Worm (Caenorhabditis elegans) whole organism, early embryonic: ENCODE measurements around the gene T15B7.14.

Experiments used
- B0310.2 ChIP-seq: sonication (generic microtip); optimal IDR thresholded peaks from 2 replicates; lab custom pipeline; 2016; ENCODE audit warnings: mild to moderate bottlenecking, missing genetic modification characterization, missing compliant biosample characterization
- F13C5.2 ChIP-seq: sonication (generic microtip); optimal IDR thresholded peaks from 2 replicates; lab custom pipeline; 2017; ENCODE audit warnings: mild to moderate bottlenecking, missing genetic modification characterization, inconsistent platforms, missing compliant biosample characterization
- aly-1 ChIP-seq: sonication (generic microtip); optimal IDR thresholded peaks from 2 replicates; lab custom pipeline; 2016; ENCODE audit warnings: missing genetic modification characterization, missing compliant biosample characterization
- ama-1 ChIP-seq: fragments of 150-350 bp; optimal IDR thresholded peaks from 2 replicates; lab custom pipeline; 2014
- ceh-13 ChIP-seq: fragments of 200-800 bp; sonication (Bioruptor generic); optimal IDR thresholded peaks from 2 replicates; lab custom pipeline; 2018; ENCODE audit warnings: mild to moderate bottlenecking, missing genetic modification characterization, missing compliant biosample characterization
- ceh-36 ChIP-seq: sonication (generic microtip); optimal IDR thresholded peaks from 2 replicates; lab custom pipeline; 2016; ENCODE audit warnings: missing genetic modification characterization, inconsistent platforms, missing compliant biosample characterization
- ets-7 ChIP-seq: sonication (generic microtip); optimal IDR thresholded peaks from 2 replicates; lab custom pipeline; 2016; ENCODE audit warnings: missing genotype, missing genetic modification characterization, missing compliant biosample characterization
- flt-1 ChIP-seq: fragments of 200-800 bp; sonication (Bioruptor generic); IDR thresholded peaks from 2 replicates; pipeline ENCODE4 v1.3.6; 2022; ENCODE audit warnings: missing genetic modification characterization, missing compliant biosample characterization
- hmbx-1 ChIP-seq: sonication (generic microtip); optimal IDR thresholded peaks from 2 replicates; lab custom pipeline; 2016; ENCODE audit warnings: mild to moderate bottlenecking, missing genetic modification characterization, missing compliant biosample characterization
- hmg-4 ChIP-seq: fragments of 200-800 bp; sonication (Bioruptor generic); optimal IDR thresholded peaks from 2 replicates; lab custom pipeline; 2018; ENCODE audit warnings: mild to moderate bottlenecking, missing genetic modification characterization, missing compliant biosample characterization
- hnd-1 ChIP-seq: sonication (generic microtip); optimal IDR thresholded peaks from 2 replicates; lab custom pipeline; 2016; ENCODE audit warnings: missing genetic modification characterization, missing compliant biosample characterization
- pes-1 ChIP-seq: fragments of 200-800 bp; sonication (Bioruptor generic); IDR thresholded peaks from 2 replicates; pipeline ENCODE4 v1.3.6; 2022; ENCODE audit warnings: missing genetic modification reagents, missing genetic modification characterization, missing compliant biosample characterization
- scrt-1 ChIP-seq: fragments of 200-800 bp; sonication (Bioruptor generic); IDR thresholded peaks from 2 replicates; pipeline ENCODE4 v1.3.6; 2022; ENCODE audit warnings: missing genetic modification characterization, missing compliant biosample characterization
- sea-1 ChIP-seq: fragments of 200-800 bp; sonication (Bioruptor generic); conservative IDR thresholded peaks from 2 replicates; pipeline ENCODE4 v1.3.6; 2022; ENCODE audit warnings: missing genetic modification characterization, missing compliant biosample characterization
- tbx-11 ChIP-seq: fragments of 200-800 bp; sonication (Bioruptor generic); IDR thresholded peaks from 2 replicates; pipeline ENCODE4 v1.3.6; 2022; ENCODE audit warnings: missing genetic modification characterization, missing compliant biosample characterization
- tbx-37 ChIP-seq: fragments of 200-800 bp; sonication (Bioruptor generic); conservative IDR thresholded peaks from 2 replicates; pipeline ENCODE4 v1.3.6; 2022; ENCODE audit warnings: missing genetic modification reagents, missing genetic modification characterization, missing compliant biosample characterization
- tra-4 ChIP-seq: sonication (generic microtip); optimal IDR thresholded peaks from 2 replicates; lab custom pipeline; 2017; ENCODE audit warnings: missing genetic modification characterization, missing compliant biosample characterization

The T15B7.14 gene

ce11 chrV:6810091-6810490 lies 25.1 kb downstream of the T15B7.14 start:
- TF ChIP-seq hmg-4 (GFP tag; lab: Kevin White, UChicago) (no peak), F13C5.2 (tag; lab: Kevin White, UChicago) (no peak), tbx-11 (GFP tag; lab: Robert Waterston, UW) (no peak), pes-1 (GFP tag; lab: Robert Waterston, UW) (no peak)

ce11 chrV:6808962-6809361 lies 26.2 kb downstream of the T15B7.14 start, which contains the start of gene dmsr-16:
dmsr-16 (minus strand) TSS chrV:6809062.
- TF ChIP-seq sea-1 (GFP tag; lab: Robert Waterston, UW) (no peak), ama-1 (lab: Kevin White, UChicago) (no peak), F13C5.2 (tag; lab: Kevin White, UChicago) (no peak), tbx-11 (GFP tag; lab: Robert Waterston, UW) (no peak), B0310.2 (tag; lab: Kevin White, UChicago) (no peak), ceh-36 (no peak), scrt-1 (GFP tag; lab: Robert Waterston, UW) (no peak), pes-1 (GFP tag; lab: Robert Waterston, UW) (no peak), hnd-1 (no peak), hmbx-1 (tag; lab: Kevin White, UChicago) (no peak), hmg-4 (GFP tag; lab: Kevin White, UChicago) (no peak), tbx-37 (GFP tag; lab: Robert Waterston, UW) (no peak)

ce11 chrV:6806340-6806739 lies 28.8 kb downstream of the T15B7.14 start, which contains the start of gene dmsr-12:
dmsr-12 (minus strand) TSS chrV:6806440.
- no peak for TF ChIP-seq hmbx-1 (tag; lab: Kevin White, UChicago)
- no peak for TF ChIP-seq hmg-4 (GFP tag; lab: Kevin White, UChicago)
- TF ChIP-seq pes-1 (GFP tag; lab: Robert Waterston, UW) = no peak
- TF ChIP-seq tbx-37 (GFP tag; lab: Robert Waterston, UW) = no peak
- no peak for TF ChIP-seq B0310.2 (tag; lab: Kevin White, UChicago)
- no peak for TF ChIP-seq ceh-36
- TF ChIP-seq flt-1 (GFP tag; lab: Robert Waterston, UW) = no peak
- TF ChIP-seq aly-1 (tag; lab: Kevin White, UChicago) = no peak
- TF ChIP-seq scrt-1 (GFP tag; lab: Robert Waterston, UW) = no peak
- no peak for TF ChIP-seq tbx-11 (GFP tag; lab: Robert Waterston, UW)
- TF ChIP-seq F13C5.2 (tag; lab: Kevin White, UChicago) = no peak
- TF ChIP-seq ceh-13 (GFP tag; lab: Kevin White, UChicago) = no peak
- TF ChIP-seq ama-1 (lab: Kevin White, UChicago) = no peak
- no peak for TF ChIP-seq sea-1 (GFP tag; lab: Robert Waterston, UW)
- TF ChIP-seq hnd-1 = no peak
- TF ChIP-seq ets-7 (tag; lab: Kevin White, UChicago) = no peak
- TF ChIP-seq tra-4 (tag; lab: Kevin White, UChicago) = no peak

ce11 chrV:6803992-6804391 lies 31.1 kb downstream of the T15B7.14 start, which contains the start of gene dmsr-11:
dmsr-11 (minus strand) TSS chrV:6804092.
- TF ChIP-seq F13C5.2 (tag; lab: Kevin White, UChicago) = no peak
- no peak for TF ChIP-seq ama-1 (lab: Kevin White, UChicago)
- TF ChIP-seq tbx-11 (GFP tag; lab: Robert Waterston, UW) = no peak
- no peak for TF ChIP-seq hnd-1
- TF ChIP-seq tbx-37 (GFP tag; lab: Robert Waterston, UW) = no peak
- no peak for TF ChIP-seq ets-7 (tag; lab: Kevin White, UChicago)
- no peak for TF ChIP-seq scrt-1 (GFP tag; lab: Robert Waterston, UW)
- no peak for TF ChIP-seq hmbx-1 (tag; lab: Kevin White, UChicago)
- TF ChIP-seq sea-1 (GFP tag; lab: Robert Waterston, UW) = no peak
- TF ChIP-seq ceh-36 = no peak
- TF ChIP-seq ceh-13 (GFP tag; lab: Kevin White, UChicago) = no peak
- no peak for TF ChIP-seq tra-4 (tag; lab: Kevin White, UChicago)
- no peak for TF ChIP-seq pes-1 (GFP tag; lab: Robert Waterston, UW)
- no peak for TF ChIP-seq aly-1 (tag; lab: Kevin White, UChicago)
- no peak for TF ChIP-seq hmg-4 (GFP tag; lab: Kevin White, UChicago)
- TF ChIP-seq flt-1 (GFP tag; lab: Robert Waterston, UW) = no peak
- no peak for TF ChIP-seq B0310.2 (tag; lab: Kevin White, UChicago)

ce11 chrV:6801850-6802249 lies 33.3 kb downstream of the T15B7.14 start, which contains the start of gene dmsr-10:
dmsr-10 (minus strand) TSS chrV:6801950.
- TF ChIP-seq pes-1 (GFP tag; lab: Robert Waterston, UW) (no peak), sea-1 (GFP tag; lab: Robert Waterston, UW) (no peak), hnd-1 (no peak), tbx-37 (GFP tag; lab: Robert Waterston, UW) (no peak), B0310.2 (tag; lab: Kevin White, UChicago) (no peak), ceh-13 (GFP tag; lab: Kevin White, UChicago) (no peak), tra-4 (tag; lab: Kevin White, UChicago) (no peak), ama-1 (lab: Kevin White, UChicago) (no peak), hmg-4 (GFP tag; lab: Kevin White, UChicago) (no peak), flt-1 (GFP tag; lab: Robert Waterston, UW) (no peak), ceh-36 (no peak), ets-7 (tag; lab: Kevin White, UChicago) (no peak), scrt-1 (GFP tag; lab: Robert Waterston, UW) (no peak), hmbx-1 (tag; lab: Kevin White, UChicago) (no peak), tbx-11 (GFP tag; lab: Robert Waterston, UW) (no peak), F13C5.2 (tag; lab: Kevin White, UChicago) (no peak), aly-1 (tag; lab: Kevin White, UChicago) (no peak)

- no peak for TF ChIP-seq flt-1 (GFP tag; lab: Robert Waterston, UW)
- TF ChIP-seq hmg-4 (GFP tag; lab: Kevin White, UChicago) = no peak
- no peak for TF ChIP-seq ceh-13 (GFP tag; lab: Kevin White, UChicago)
- no peak for TF ChIP-seq scrt-1 (GFP tag; lab: Robert Waterston, UW)
- TF ChIP-seq B0310.2 (tag; lab: Kevin White, UChicago) = no peak
- TF ChIP-seq ceh-36 = no peak
- TF ChIP-seq tbx-37 (GFP tag; lab: Robert Waterston, UW) = no peak
- no peak for TF ChIP-seq hmbx-1 (tag; lab: Kevin White, UChicago)
- TF ChIP-seq hnd-1 = no peak
- no peak for TF ChIP-seq tbx-11 (GFP tag; lab: Robert Waterston, UW)
- TF ChIP-seq aly-1 (tag; lab: Kevin White, UChicago) = no peak
- TF ChIP-seq sea-1 (GFP tag; lab: Robert Waterston, UW) = no peak
- TF ChIP-seq tra-4 (tag; lab: Kevin White, UChicago) = no peak
- no peak for TF ChIP-seq ama-1 (lab: Kevin White, UChicago)
- TF ChIP-seq pes-1 (GFP tag; lab: Robert Waterston, UW) = no peak
- TF ChIP-seq ets-7 (tag; lab: Kevin White, UChicago) = no peak
- TF ChIP-seq F13C5.2 (tag; lab: Kevin White, UChicago) = no peak
These were observed 35.6 kb downstream of the T15B7.14 start, which contains the start of gene dmsr-9 for ce11 chrV:6799564-6799963. dmsr-9 (minus strand) TSS chrV:6799664.
